Fruit fly (Drosophila melanogaster): ENCODE measurements around the gene CG44521.

CG44521 gene

dm6 chr3L:5752903-5753604 is 39.9 kb downstream of the CG44521 start, which contains the start of gene Usp47:
TSS of gene Usp47 (plus strand) at chr3L:5752973.
- TF ChIP-seq CG15710 (tag; optimal IDR thresholded peaks at IDR 0.05) (no peak), CG9948 (tag; optimal IDR thresholded peaks at IDR 0.05) (no peak), CG8301 (tag; optimal IDR thresholded peaks at IDR 0.05) (no peak), CG34367 (tag; optimal IDR thresholded peaks at IDR 0.05) (no peak), Pif1A (GFP tag; optimal IDR thresholded peaks at IDR 0.05) (no peak), gl (tag; optimal IDR thresholded peaks at IDR 0.05) (peak; percentile 3), fd96Ca (GFP tag; IDR thresholded peaks at IDR 0.05) (no peak), EcR (GFP tag; optimal IDR thresholded peaks at IDR 0.05) (peak; percentile 22), CG13204 (GFP tag; optimal IDR thresholded peaks at IDR 0.05) (peak; percentile 25), rn (GFP tag; IDR thresholded peaks at IDR 0.05) (no peak), CG32121 (GFP tag; IDR thresholded peaks at IDR 0.05) (peak; percentile 47; the same call in 1 of the 2 replicates), Ets98B (GFP tag; IDR thresholded peaks at IDR 0.05) (no peak), CG4496 (GFP tag; IDR thresholded peaks at IDR 0.05) (no peak), CG14655 (GFP tag; optimal IDR thresholded peaks at IDR 0.05) (no peak), CG10348 (GFP tag; IDR thresholded peaks at IDR 0.05) (no peak), Snoo (tag; optimal IDR thresholded peaks at IDR 0.05) (no peak), Pif1B (GFP tag; optimal IDR thresholded peaks at IDR 0.05) (no peak), CG12605 (GFP tag; IDR thresholded peaks at IDR 0.05) (no peak), D1 (tag; optimal IDR thresholded peaks at IDR 0.05) (no peak), CG17806 (tag; optimal IDR thresholded peaks at IDR 0.05) (peak; percentile 21), CG8159 (tag; optimal IDR thresholded peaks at IDR 0.05) (no peak)

- TF ChIP-seq fd96Ca (GFP tag; IDR thresholded peaks at IDR 0.05) = no peak
- TF ChIP-seq CG13204 (GFP tag; optimal IDR thresholded peaks at IDR 0.05) = no peak
- no peak for TF ChIP-seq CG8301 (tag; optimal IDR thresholded peaks at IDR 0.05)
- TF ChIP-seq CG15710 (tag; optimal IDR thresholded peaks at IDR 0.05) = no peak
- peak; percentile 17 for TF ChIP-seq EcR (GFP tag; optimal IDR thresholded peaks at IDR 0.05)
- TF ChIP-seq Ets98B (GFP tag; IDR thresholded peaks at IDR 0.05) = no peak
- TF ChIP-seq D1 (tag; optimal IDR thresholded peaks at IDR 0.05) = no peak
- TF ChIP-seq CG4496 (GFP tag; IDR thresholded peaks at IDR 0.05) = no peak
- TF ChIP-seq CG14655 (GFP tag; optimal IDR thresholded peaks at IDR 0.05) = no peak
- 0 out of 2 replicates have a peak, but pooled peaks have one; percentile 15 for TF ChIP-seq CG12605 (GFP tag; IDR thresholded peaks at IDR 0.05)
These were observed 40.7 kb downstream of the CG44521 start for dm6 chr3L:5753605-5754365.
